Worm (Caenorhabditis elegans) whole organism, early embryonic: ENCODE data around the gene lmtr-5.

Experiments
- F13C5.2 ChIP-seq: sonication (generic microtip); optimal IDR thresholded peaks from 2 replicates; lab custom pipeline; 2017; ENCODE audit warnings: mild to moderate bottlenecking, missing genetic modification characterization, inconsistent platforms, missing compliant biosample characterization
- aly-1 ChIP-seq: sonication (generic microtip); optimal IDR thresholded peaks from 2 replicates; lab custom pipeline; 2016; ENCODE audit warnings: missing genetic modification characterization, missing compliant biosample characterization
- ama-1 ChIP-seq: fragments of 150-350 bp; optimal IDR thresholded peaks from 2 replicates; lab custom pipeline; 2014
- ceh-13 ChIP-seq: fragments of 200-800 bp; sonication (Bioruptor generic); optimal IDR thresholded peaks from 2 replicates; lab custom pipeline; 2018; ENCODE audit warnings: mild to moderate bottlenecking, missing genetic modification characterization, missing compliant biosample characterization
- ceh-36 ChIP-seq: sonication (generic microtip); optimal IDR thresholded peaks from 2 replicates; lab custom pipeline; 2016; ENCODE audit warnings: missing genetic modification characterization, inconsistent platforms, missing compliant biosample characterization
- flt-1 ChIP-seq: fragments of 200-800 bp; sonication (Bioruptor generic); IDR thresholded peaks from 2 replicates; pipeline ENCODE4 v1.3.6; 2022; ENCODE audit warnings: missing genetic modification characterization, missing compliant biosample characterization
- hmg-4 ChIP-seq: fragments of 200-800 bp; sonication (Bioruptor generic); optimal IDR thresholded peaks from 2 replicates; lab custom pipeline; 2018; ENCODE audit warnings: mild to moderate bottlenecking, missing genetic modification characterization, missing compliant biosample characterization
- hnd-1 ChIP-seq: sonication (generic microtip); optimal IDR thresholded peaks from 2 replicates; lab custom pipeline; 2016; ENCODE audit warnings: missing genetic modification characterization, missing compliant biosample characterization
- pes-1 ChIP-seq: fragments of 200-800 bp; sonication (Bioruptor generic); IDR thresholded peaks from 2 replicates; pipeline ENCODE4 v1.3.6; 2022; ENCODE audit warnings: missing genetic modification reagents, missing genetic modification characterization, missing compliant biosample characterization
- scrt-1 ChIP-seq: fragments of 200-800 bp; sonication (Bioruptor generic); IDR thresholded peaks from 2 replicates; pipeline ENCODE4 v1.3.6; 2022; ENCODE audit warnings: missing genetic modification characterization, missing compliant biosample characterization
- sea-1 ChIP-seq: fragments of 200-800 bp; sonication (Bioruptor generic); conservative IDR thresholded peaks from 2 replicates; pipeline ENCODE4 v1.3.6; 2022; ENCODE audit warnings: missing genetic modification characterization, missing compliant biosample characterization
- tbx-11 ChIP-seq: fragments of 200-800 bp; sonication (Bioruptor generic); IDR thresholded peaks from 2 replicates; pipeline ENCODE4 v1.3.6; 2022; ENCODE audit warnings: missing genetic modification characterization, missing compliant biosample characterization
- tra-4 ChIP-seq: sonication (generic microtip); optimal IDR thresholded peaks from 2 replicates; lab custom pipeline; 2017; ENCODE audit warnings: missing genetic modification characterization, missing compliant biosample characterization

DNA sequence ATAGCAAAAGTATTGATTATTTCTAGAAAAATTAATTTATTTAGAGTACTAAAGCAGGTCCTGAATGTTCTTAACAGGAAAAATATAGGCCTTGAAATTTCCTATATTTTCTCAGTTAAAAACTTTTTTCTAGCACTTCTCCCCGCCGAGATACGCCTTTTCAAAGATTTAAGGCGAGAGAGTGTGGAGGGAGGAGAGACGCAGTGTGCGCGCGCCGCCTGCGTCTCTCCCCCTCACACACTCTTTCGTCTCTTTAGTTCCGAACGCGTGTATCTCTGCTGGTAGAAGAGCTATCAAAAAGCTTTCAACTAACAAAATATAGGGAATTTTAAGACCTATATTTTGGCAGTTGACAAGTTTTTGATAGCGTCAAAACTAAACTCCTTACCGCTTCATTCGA, 14.4 kb downstream of the lmtr-5 start:
- no peak for TF ChIP-seq tbx-11 (GFP tag; lab: Robert Waterston, UW)
- TF ChIP-seq F13C5.2, result no peak
- TF ChIP-seq flt-1 (GFP tag; lab: Robert Waterston, UW), result no peak
- no peak for TF ChIP-seq ama-1
- no peak for TF ChIP-seq hmg-4
- no peak for TF ChIP-seq pes-1
- no peak for TF ChIP-seq tra-4 (tag; lab: Kevin White, UChicago)
- no peak for TF ChIP-seq aly-1 (tag; lab: Kevin White, UChicago)
- no peak for TF ChIP-seq hnd-1 (tag; lab: Kevin White, UChicago)
- TF ChIP-seq scrt-1 (GFP tag; lab: Robert Waterston, UW), result no peak
- TF ChIP-seq ceh-36, result no peak
- no peak for TF ChIP-seq sea-1 (GFP tag; lab: Robert Waterston, UW)
- TF ChIP-seq ceh-13 (GFP tag; lab: Kevin White, UChicago), result no peak
